Worm (Caenorhabditis elegans): ENCODE results near the gene rev-3.

- TF ChIP-seq unc-62 (GFP tag; optimal IDR thresholded peaks at IDR 0.05) (no peak), aly-2 (tag; optimal IDR thresholded peaks at IDR 0.05) (no peak), nhr-28 (tag; optimal IDR thresholded peaks at IDR 0.05) (no peak), skn-1 (tag; optimal IDR thresholded peaks at IDR 0.05) (no peak), unc-130 (tag; optimal IDR thresholded peaks at IDR 0.05) (no peak), ztf-11 (tag; optimal IDR thresholded peaks at IDR 0.05) (no peak)
Observed at ce11 chrIII:5790550-5790949, at the start of gene rev-3.

All from whole organism, L1 larva.